Fruit fly (Drosophila melanogaster) whole organism, embryonic: ENCODE data around the gene CG17177.

Experiments
- Atf-2 ChIP-seq: fragments of 200-800 bp; sonication (Bioruptor generic); optimal IDR thresholded peaks from 2 replicates; lab custom pipeline; 2016; ENCODE audit warnings: missing biosample characterization, missing genetic modification characterization
- B-H2 ChIP-seq: fragments of 200-800 bp; sonication (Bioruptor generic); optimal IDR thresholded peaks from 2 replicates; lab custom pipeline; 2018; ENCODE audit warnings: missing biosample characterization, mild to moderate bottlenecking, missing genetic modification characterization
- Bdp1 ChIP-seq: fragments of 200-800 bp; sonication (Bioruptor generic); optimal IDR thresholded peaks from 3 replicates; lab custom pipeline; 2016; ENCODE audit warnings: missing biosample characterization, missing genetic modification characterization
- CG1024 ChIP-seq: fragments of 200-800 bp; sonication (Bioruptor generic); IDR thresholded peaks from 2 replicates; pipeline ENCODE4 v1.3.6; 2022; ENCODE audit warnings: missing biosample characterization, missing genetic modification characterization
- CG10267 ChIP-seq: fragments of 200-800 bp; sonication (Bioruptor generic); optimal IDR thresholded peaks from 2 replicates; lab custom pipeline; 2018; ENCODE audit warnings: missing biosample characterization, mild to moderate bottlenecking, missing genetic modification characterization, moderate library complexity
- CG10321 ChIP-seq: fragments of 200-800 bp; sonication (Bioruptor generic); IDR thresholded peaks from 2 replicates; pipeline ENCODE4 v1.3.6; 2022; ENCODE audit warnings: missing biosample characterization, missing genetic modification characterization
- CG10462 ChIP-seq: fragments of 200-800 bp; sonication (Bioruptor generic); optimal IDR thresholded peaks from 2 replicates; lab custom pipeline; 2016; ENCODE audit warnings: missing biosample characterization, missing genetic modification characterization
- CG11695 ChIP-seq: fragments of 200-800 bp; sonication (Bioruptor generic); IDR thresholded peaks from 3 replicates; pipeline ENCODE4 v1.3.6; 2022; ENCODE audit warnings: missing biosample characterization, missing genetic modification characterization
- CG11696 ChIP-seq: fragments of 200-800 bp; sonication (Bioruptor generic); IDR thresholded peaks from 2 replicates; pipeline ENCODE4 v1.3.6; 2022; ENCODE audit warnings: missing biosample characterization, missing genetic modification characterization
- CG12071 ChIP-seq: fragments of 200-800 bp; sonication (Bioruptor generic); optimal IDR thresholded peaks from 3 replicates; lab custom pipeline; 2018; ENCODE audit warnings: missing biosample characterization, mild to moderate bottlenecking, missing genetic modification characterization
- CG12219 ChIP-seq: fragments of 200-800 bp; sonication (Bioruptor generic); optimal IDR thresholded peaks from 3 replicates; lab custom pipeline; 2018; ENCODE audit warnings: missing biosample characterization, mild to moderate bottlenecking, missing genetic modification characterization
- CG13624 ChIP-seq: fragments of 200-800 bp; sonication (Bioruptor generic); optimal IDR thresholded peaks from 2 replicates; lab custom pipeline; 2016; ENCODE audit warnings: missing biosample characterization, missing genetic modification characterization
- CG13894 ChIP-seq: fragments of 200-800 bp; sonication (Bioruptor generic); optimal IDR thresholded peaks from 3 replicates; lab custom pipeline; 2018; ENCODE audit warnings: missing biosample characterization, mild to moderate bottlenecking, missing genetic modification characterization, moderate library complexity
- CG17829 ChIP-seq: fragments of 200-800 bp; optimal IDR thresholded peaks from 2 replicates; lab custom pipeline; 2019; ENCODE audit warnings: missing biosample characterization, mild to moderate bottlenecking, missing genetic modification characterization, moderate library complexity
- CG18262 ChIP-seq: fragments of 200-800 bp; optimal IDR thresholded peaks from 3 replicates; lab custom pipeline; 2019; ENCODE audit warnings: missing biosample characterization, mild to moderate bottlenecking, missing genetic modification characterization, moderate library complexity
- CG2120 ChIP-seq: fragments of 200-800 bp; sonication (Bioruptor generic); optimal IDR thresholded peaks from 3 replicates; lab custom pipeline; 2016; ENCODE audit warnings: missing biosample characterization, missing genetic modification characterization
- CG3163 ChIP-seq: fragments of 200-800 bp; sonication (Bioruptor generic); optimal IDR thresholded peaks from 3 replicates; lab custom pipeline; 2016; ENCODE audit warnings: missing biosample characterization, missing genetic modification characterization
- CG32772 ChIP-seq: fragments of 200-800 bp; sonication (Bioruptor generic); IDR thresholded peaks from 2 replicates; pipeline ENCODE4 v1.3.6; 2022; ENCODE audit warnings: missing biosample characterization, missing genetic modification characterization
- CG3726 ChIP-seq: fragments of 200-800 bp; sonication (Bioruptor generic); IDR thresholded peaks from 3 replicates; pipeline ENCODE4, ENCODE4 v1.3.6; 2022; ENCODE audit warnings: missing biosample characterization, missing genetic modification characterization
- CG7357 ChIP-seq: fragments of 200-800 bp; sonication (Bioruptor generic); IDR thresholded peaks from 3 replicates; pipeline ENCODE4 v1.3.6; 2022; ENCODE audit warnings: missing biosample characterization, missing genetic modification characterization
- CG7839 ChIP-seq: fragments of 200-800 bp; sonication (Bioruptor generic); optimal IDR thresholded peaks from 3 replicates; lab custom pipeline; 2018; ENCODE audit warnings: missing biosample characterization, mild to moderate bottlenecking, missing genetic modification characterization, moderate library complexity
- CG8281 ChIP-seq: fragments of 200-800 bp; sonication (Bioruptor generic); optimal IDR thresholded peaks from 2 replicates; lab custom pipeline; 2018; ENCODE audit warnings: missing biosample characterization, mild to moderate bottlenecking, missing genetic modification characterization, moderate library complexity
- CG9437 ChIP-seq: fragments of 200-800 bp; sonication (Bioruptor generic); optimal IDR thresholded peaks from 2 replicates; lab custom pipeline; 2018; ENCODE audit warnings: missing biosample characterization, mild to moderate bottlenecking, missing genetic modification characterization
- CHES-1-like ChIP-seq: fragments of 200-800 bp; sonication (Bioruptor generic); optimal IDR thresholded peaks from 2 replicates; lab custom pipeline; 2016; ENCODE audit warnings: missing biosample characterization, missing genetic modification characterization
- CoRest ChIP-seq: fragments of 200-800 bp; sonication (Bioruptor generic); optimal IDR thresholded peaks from 3 replicates; lab custom pipeline; 2018; ENCODE audit warnings: missing biosample characterization, mild to moderate bottlenecking, missing genetic modification characterization, moderate library complexity
- Dad ChIP-seq: fragments of 200-800 bp; sonication (Bioruptor generic); optimal IDR thresholded peaks from 3 replicates; lab custom pipeline; 2016; ENCODE audit warnings: missing biosample characterization, missing genetic modification characterization
- Gsc ChIP-seq: fragments of 200-800 bp; sonication (Bioruptor generic); IDR thresholded peaks from 2 replicates; pipeline ENCODE4 v1.3.6; 2022; ENCODE audit warnings: missing biosample characterization, missing genetic modification characterization
- HLH4C ChIP-seq: fragments of 200-800 bp; sonication (Bioruptor generic); IDR thresholded peaks from 3 replicates; pipeline ENCODE4 v1.3.6; 2022; ENCODE audit warnings: missing biosample characterization, missing genetic modification characterization; ENCODE audit not compliant: partially characterized antibody
- MBD-R2 ChIP-seq: fragments of 200-800 bp; sonication (Bioruptor generic); IDR thresholded peaks from 2 replicates; pipeline ENCODE4 v1.3.6; 2022; ENCODE audit warnings: missing biosample characterization, missing genetic modification characterization
- Poxn ChIP-seq: fragments of 200-800 bp; sonication (Bioruptor generic); IDR thresholded peaks from 2 replicates; pipeline ENCODE4 v1.3.6; 2022; ENCODE audit warnings: missing biosample characterization, missing genetic modification characterization
- Ptx1 ChIP-seq: fragments of 200-800 bp; sonication (Bioruptor generic); IDR thresholded peaks from 2 replicates; pipeline ENCODE4 v1.3.6; 2022; ENCODE audit warnings: missing biosample characterization, missing genetic modification characterization
- Rx ChIP-seq: fragments of 200-800 bp; sonication (Bioruptor generic); IDR thresholded peaks from 2 replicates; pipeline ENCODE4 v1.3.6; 2022; ENCODE audit warnings: missing biosample characterization, missing genetic modification characterization
- Scr ChIP-seq: fragments of 200-800 bp; sonication (Bioruptor generic); IDR thresholded peaks from 2 replicates; pipeline ENCODE4 v1.3.6; 2022; ENCODE audit warnings: missing biosample characterization, missing genetic modification characterization; ENCODE audit not compliant: partially characterized antibody
- Ssrp ChIP-seq: fragments of 200-800 bp; sonication (Bioruptor generic); optimal IDR thresholded peaks from 2 replicates; lab custom pipeline; 2018; ENCODE audit warnings: missing biosample characterization, mild to moderate bottlenecking, missing genetic modification characterization, moderate library complexity
- ab ChIP-seq: fragments of 200-800 bp; sonication (Bioruptor generic); optimal IDR thresholded peaks from 2 replicates; lab custom pipeline; 2016; ENCODE audit warnings: missing biosample characterization, missing genetic modification characterization
- crc ChIP-seq: fragments of 200-800 bp; sonication (Bioruptor generic); optimal IDR thresholded peaks from 2 replicates; lab custom pipeline; 2016; ENCODE audit warnings: missing biosample characterization, missing genetic modification characterization
- crp ChIP-seq, 2 experiments: fragments of 200-800 bp; sonication (Bioruptor generic); optimal IDR thresholded peaks; 2 replicates in 1 of 2; 3 replicates in 1 of 2; lab custom pipeline; 2017; ENCODE audit warnings: missing biosample characterization in 2 of 2, missing genetic modification characterization in 2 of 2, mild to moderate bottlenecking in 1 of 2, moderate library complexity in 1 of 2
- danr ChIP-seq: fragments of 200-800 bp; sonication (Bioruptor generic); IDR thresholded peaks from 2 replicates; pipeline ENCODE4 v1.3.6; 2022; ENCODE audit warnings: missing biosample characterization, missing genetic modification characterization
- dpn ChIP-seq, 2 experiments: fragments of 200-800 bp; sonication (Bioruptor generic); optimal IDR thresholded peaks; 3 replicates each; lab custom pipeline; 2016; ENCODE audit warnings: missing biosample characterization in 2 of 2, missing genetic modification characterization in 2 of 2
- h ChIP-seq: fragments of >200 bp; optimal IDR thresholded peaks from 2 replicates; lab custom pipeline; 2017
- ken ChIP-seq: fragments of 200-800 bp; sonication (Bioruptor generic); IDR thresholded peaks from 3 replicates; pipeline ENCODE4 v1.3.6; 2022; ENCODE audit warnings: missing biosample characterization, missing genetic modification characterization
- nerfin-2 ChIP-seq: fragments of 200-800 bp; sonication (Bioruptor generic); IDR thresholded peaks from 2 replicates; pipeline ENCODE4 v1.3.6; 2022; ENCODE audit warnings: missing biosample characterization, missing genetic modification characterization; ENCODE audit not compliant: partially characterized antibody
- sens-2 ChIP-seq: fragments of 200-800 bp; sonication (Bioruptor generic); IDR thresholded peaks from 2 replicates; pipeline ENCODE4 v1.3.6; 2022; ENCODE audit warnings: missing biosample characterization, missing genetic modification characterization
- sisA ChIP-seq: fragments of 200-800 bp; sonication (Bioruptor generic); IDR thresholded peaks from 2 replicates; pipeline ENCODE4 v1.3.6; 2022; ENCODE audit warnings: missing biosample characterization, missing genetic modification characterization
- sob ChIP-seq: fragments of 200-800 bp; sonication (Bioruptor generic); IDR thresholded peaks from 2 replicates; pipeline ENCODE4 v1.3.6; 2022; ENCODE audit warnings: missing biosample characterization, missing genetic modification characterization
- stwl ChIP-seq: fragments of 200-800 bp; sonication (Bioruptor generic); optimal IDR thresholded peaks from 3 replicates; lab custom pipeline; 2018; ENCODE audit warnings: missing biosample characterization, mild to moderate bottlenecking, missing genetic modification characterization, moderate library complexity
- wor ChIP-seq: fragments of 200-800 bp; sonication (Bioruptor generic); IDR thresholded peaks from 2 replicates; pipeline ENCODE4 v1.3.6; 2022; ENCODE audit warnings: missing biosample characterization, missing genetic modification characterization
- yki ChIP-seq: fragments of >200 bp; optimal IDR thresholded peaks from 3 replicates; lab custom pipeline; 2018
- zen2 ChIP-seq: fragments of 200-800 bp; sonication (Bioruptor generic); IDR thresholded peaks from 3 replicates; pipeline ENCODE4 v1.3.6; 2022; ENCODE audit warnings: missing biosample characterization, missing genetic modification characterization; ENCODE audit not compliant: partially characterized antibody

CG17177 gene

dm6 chr3L:14673740-14674463, 27.6 kb downstream of the CG17177 start (continued):
- TF ChIP-seq zen2 (GFP tag; lab: Robert Waterston, UW) = peak; percentile 69
- TF ChIP-seq CG13624 = peak; percentile 11
- TF ChIP-seq CG10267 (tag; lab: Kevin White, UChicago) = peak; percentile 31
- no peak for TF ChIP-seq Dad (GFP tag; lab: Kevin White, UChicago)
- TF ChIP-seq CG7839 (tag; lab: Kevin White, UChicago) = no peak
- peak; percentile 67 for TF ChIP-seq HLH4C (GFP tag; lab: Robert Waterston, UW)
- no peak for TF ChIP-seq CG12071 (GFP tag; lab: Kevin White, UChicago)
- peak; percentile 35 for TF ChIP-seq yki (lab: Kevin White, UChicago)
- TF ChIP-seq nerfin-2 = peak; percentile 81
- TF ChIP-seq CG17829 (tag; lab: Kevin White, UChicago) = peak; percentile 58

dm6 chr3L:14672387-14673110, 28.9 kb downstream of the CG17177 start, which contains the start of the genes CG43121 and ome:
Gene CG43121 (minus strand): TSS chr3L:14672437.
Gene ome (plus strand): TSS chr3L:14672839.
- TF ChIP-seq CG3163 = no peak
- no peak for TF ChIP-seq danr (GFP tag; lab: Robert Waterston, UW)
- TF ChIP-seq CG10321 (GFP tag; lab: Robert Waterston, UW) = no peak
- TF ChIP-seq CG10462 = no peak
- TF ChIP-seq CG1024 = no peak
- TF ChIP-seq CoRest = no peak
- TF ChIP-seq Ptx1 (GFP tag; lab: Robert Waterston, UW) = no peak
- no peak for TF ChIP-seq Scr
- no peak; the same call in 1 of the 2 replicates for TF ChIP-seq sisA (GFP tag; lab: Robert Waterston, UW)
- TF ChIP-seq CG2120 (GFP tag; lab: Kevin White, UChicago) = peak; percentile 20
- TF ChIP-seq CG13894 = no peak
- no peak for TF ChIP-seq wor (GFP tag; lab: Robert Waterston, UW)
- TF ChIP-seq Poxn (GFP tag; lab: Robert Waterston, UW) = no peak
- TF ChIP-seq Rx (GFP tag; lab: Robert Waterston, UW) = no peak
- no peak for TF ChIP-seq CG18262 (tag; lab: Kevin White, UChicago)
- TF ChIP-seq h (lab: Kevin White, UChicago) = no peak
- no peak for TF ChIP-seq Gsc (GFP tag; lab: Robert Waterston, UW)
- no peak for TF ChIP-seq CG8281 (tag; lab: Kevin White, UChicago)
- no peak for TF ChIP-seq stwl
- peak; percentile 20 for TF ChIP-seq Bdp1
- no peak for TF ChIP-seq MBD-R2
- TF ChIP-seq CG3726 (GFP tag; lab: Robert Waterston, UW) = no peak
- no peak for TF ChIP-seq crp (GFP tag; optimal IDR thresholded peaks at IDR 0.05; lab: Kevin White, UChicago)
- no peak for TF ChIP-seq dpn (GFP tag; optimal IDR thresholded peaks at IDR 0.05; lab: Kevin White, UChicago)
- TF ChIP-seq CG11695 (GFP tag; lab: Robert Waterston, UW) = no peak
- TF ChIP-seq CG32772 (GFP tag; lab: Robert Waterston, UW) = no peak
- no peak for TF ChIP-seq Atf-2 (GFP tag; lab: Kevin White, UChicago)
- TF ChIP-seq CG11696 (GFP tag; lab: Robert Waterston, UW) = no peak
- no peak for TF ChIP-seq Dad (GFP tag; lab: Kevin White, UChicago)
- 0 out of 2 replicates have a peak, but pooled peaks have one; percentile 17 for TF ChIP-seq sens-2 (GFP tag; lab: Robert Waterston, UW)
- TF ChIP-seq CHES-1-like = no peak
- peak; percentile 24 for TF ChIP-seq CG9437 (GFP tag; lab: Kevin White, UChicago)
- no peak for TF ChIP-seq ab (GFP tag; lab: Kevin White, UChicago)
- TF ChIP-seq crc = no peak
- TF ChIP-seq ken = 0 out of 3 replicates have a peak, but pooled peaks have one; percentile 30
- TF ChIP-seq CG12219 (GFP tag; lab: Kevin White, UChicago) = no peak
- TF ChIP-seq sob (GFP tag; lab: Robert Waterston, UW) = peak; percentile 62
- TF ChIP-seq CG7357 (GFP tag; lab: Robert Waterston, UW) = no peak
- TF ChIP-seq B-H2 (GFP tag; lab: Kevin White, UChicago) = no peak
- TF ChIP-seq Ssrp (tag; lab: Kevin White, UChicago) = no peak
